Worm (Caenorhabditis elegans): ENCODE measurements around the gene K12H4.5.

Gene K12H4.5

DNA sequence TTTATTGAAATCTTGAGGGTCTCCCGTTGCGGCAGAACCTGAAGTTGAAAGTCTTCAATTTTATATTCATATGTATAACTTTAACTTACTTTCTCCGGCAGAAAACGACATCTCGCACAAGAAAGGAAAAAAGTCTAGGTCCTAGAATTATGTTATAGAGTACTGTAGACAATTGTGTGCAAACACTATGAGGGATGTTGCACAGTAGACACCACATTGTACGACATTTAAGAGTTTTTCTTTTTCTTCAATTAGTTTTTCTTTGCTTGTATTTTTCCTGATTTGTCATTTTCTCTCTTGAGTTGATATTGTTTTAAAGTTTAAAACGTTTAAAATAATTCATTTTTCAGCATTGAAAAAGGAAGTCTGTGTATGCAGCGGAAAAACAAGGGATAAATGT lies 41.1 kb downstream of the K12H4.5 start, which contains the start of the genes K06H7.7 and grp-1:
TSS of gene K06H7.7 (minus strand) at position 121 of the 400 bp plus-strand sequence.
TSS of gene grp-1 (plus strand) at position 351 of the 400 bp plus-strand sequence.
- TF ChIP-seq ama-1 (optimal IDR thresholded peaks at IDR 0.05) (no peak), ztf-4 (tag; optimal IDR thresholded peaks at IDR 0.05) (no peak), gmeb-1 (tag; optimal IDR thresholded peaks at IDR 0.05) (peak; percentile 74), Y55F3AM.14 (GFP tag; optimal IDR thresholded peaks at IDR 0.05) (no peak), sma-9 (GFP tag; optimal IDR thresholded peaks at IDR 0.05) (peak; percentile 45), sma-9 (tag; optimal IDR thresholded peaks at IDR 0.05) (no peak), ceh-82 (tag; optimal IDR thresholded peaks at IDR 0.05) (no peak), unc-55 (GFP tag; optimal IDR thresholded peaks at IDR 0.05) (peak; percentile 87), nhr-21 (tag; optimal IDR thresholded peaks at IDR 0.05) (peak; percentile 13), blmp-1 (tag; optimal IDR thresholded peaks at IDR 0.05; ENCODE audit: insufficient read depth) (no peak), snpc-4 (tag; optimal IDR thresholded peaks at IDR 0.05) (peak; percentile 16), sma-3 (GFP tag; optimal IDR thresholded peaks at IDR 0.05) (peak; percentile 37), crh-2 (tag; optimal IDR thresholded peaks at IDR 0.05) (peak; percentile 35), lsy-2 (tag; optimal IDR thresholded peaks at IDR 0.05) (peak; percentile 96 to 99), R02D3.7 (tag; optimal IDR thresholded peaks at IDR 0.05) (no peak), unc-39 (tag; optimal IDR thresholded peaks at IDR 0.05) (no peak), nhr-10 (tag; optimal IDR thresholded peaks at IDR 0.05) (no peak), nhr-129 (tag; optimal IDR thresholded peaks at IDR 0.05) (peak; percentile 63), nhr-77 (tag; optimal IDR thresholded peaks at IDR 0.05) (no peak), dmd-4 (tag; optimal IDR thresholded peaks at IDR 0.05) (no peak), unc-62 (GFP tag; optimal IDR thresholded peaks at IDR 0.05) (no peak), zag-1 (tag; optimal IDR thresholded peaks at IDR 0.05) (peak; percentile 11), ZK546.5 (tag; optimal IDR thresholded peaks at IDR 0.05) (no peak), nhr-6 (tag; optimal IDR thresholded peaks at IDR 0.05) (no peak), nhr-12 (tag; optimal IDR thresholded peaks at IDR 0.05) (no peak), nhr-25 (tag; optimal IDR thresholded peaks at IDR 0.05) (peak; percentile 46), C34F6.9 (tag; optimal IDR thresholded peaks at IDR 0.05) (peak; percentile 84), fos-1 (tag; optimal IDR thresholded peaks at IDR 0.05) (peak; percentile 27), ceh-16 (tag; optimal IDR thresholded peaks at IDR 0.05) (no peak)

DNA sequence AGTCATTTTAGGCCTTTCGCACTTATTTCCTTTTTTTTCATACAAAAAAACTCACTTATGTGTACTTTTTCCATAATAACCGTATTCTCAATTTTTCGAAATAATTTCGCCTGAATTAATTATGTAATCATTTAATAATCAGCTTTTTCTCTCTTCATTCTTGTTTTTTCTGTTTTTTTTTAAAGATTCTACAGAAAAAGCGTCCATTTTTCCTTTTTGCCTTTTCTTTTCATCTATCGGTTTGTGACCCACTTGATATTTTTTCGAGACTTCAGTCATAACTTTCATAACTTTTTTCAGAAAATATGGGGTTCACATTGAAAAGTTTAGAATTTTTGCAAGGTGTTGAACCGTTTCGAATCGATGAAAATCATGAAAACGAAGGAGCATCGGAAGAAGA lies 43.9 kb downstream of the K12H4.5 start, which contains the start of gene vms-1:
TSS of gene vms-1 (plus strand) at position 301 of the 400 bp plus-strand sequence.
- TF ChIP-seq skn-1 (tag; optimal IDR thresholded peaks at IDR 0.05) (no peak), aly-2 (tag; optimal IDR thresholded peaks at IDR 0.05) (no peak), gmeb-1 (tag; optimal IDR thresholded peaks at IDR 0.05) (no peak), sma-9 (GFP tag; optimal IDR thresholded peaks at IDR 0.05) (no peak), sma-9 (tag; optimal IDR thresholded peaks at IDR 0.05) (no peak), alr-1 (tag; optimal IDR thresholded peaks at IDR 0.05) (no peak), nhr-11 (tag; optimal IDR thresholded peaks at IDR 0.05) (no peak), peb-1 (tag; optimal IDR thresholded peaks at IDR 0.05) (no peak), elt-1 (tag; optimal IDR thresholded peaks at IDR 0.05) (no peak), ceh-82 (tag; optimal IDR thresholded peaks at IDR 0.05) (no peak), ztf-4 (tag; optimal IDR thresholded peaks at IDR 0.05) (no peak), dmd-4 (tag; optimal IDR thresholded peaks at IDR 0.05) (no peak)

DNA sequence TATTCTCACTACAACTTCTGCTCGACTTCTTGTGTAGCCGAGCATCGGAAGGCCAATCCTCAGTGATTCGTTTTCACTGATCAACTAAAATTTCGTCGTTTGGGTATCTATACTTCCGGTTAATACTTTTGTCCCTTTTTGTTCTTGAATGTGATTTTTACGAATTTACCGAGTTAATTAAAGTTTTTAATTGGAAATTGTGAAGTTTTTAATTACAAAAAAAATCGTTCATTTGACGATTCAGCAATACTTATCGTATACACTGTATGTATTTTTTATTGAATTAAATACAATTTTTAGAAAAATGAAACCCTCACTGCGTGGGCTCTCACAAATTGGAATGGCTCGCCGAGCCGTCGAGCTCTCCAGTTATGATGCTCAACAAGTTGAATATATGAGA lies 47.1 kb downstream of the K12H4.5 start, which contains the start of gene idi-1:
TSS of gene idi-1 (plus strand) at position 301 of the 400 bp plus-strand sequence.
- TF ChIP-seq sma-9 (GFP tag; optimal IDR thresholded peaks at IDR 0.05) (no peak), sma-9 (tag; optimal IDR thresholded peaks at IDR 0.05) (no peak), nhr-129 (tag; optimal IDR thresholded peaks at IDR 0.05) (no peak), elt-3 (tag; optimal IDR thresholded peaks at IDR 0.05) (no peak)

- TF ChIP-seq mdl-1 (tag; optimal IDR thresholded peaks at IDR 0.05) (no peak), nhr-10 (tag; optimal IDR thresholded peaks at IDR 0.05) (no peak), aly-2 (tag; optimal IDR thresholded peaks at IDR 0.05) (no peak), ztf-1 (GFP tag; conservative IDR thresholded peaks at IDR 0.05) (no peak), unc-39 (tag; optimal IDR thresholded peaks at IDR 0.05) (no peak), F13H6.1 (tag; optimal IDR thresholded peaks at IDR 0.05) (no peak), ZK546.5 (tag; optimal IDR thresholded peaks at IDR 0.05) (no peak), nhr-23 (tag; optimal IDR thresholded peaks at IDR 0.05) (no peak), ceh-82 (tag; optimal IDR thresholded peaks at IDR 0.05) (no peak), alr-1 (tag; optimal IDR thresholded peaks at IDR 0.05) (no peak), egl-27 (tag; optimal IDR thresholded peaks at IDR 0.05) (no peak), sma-9 (GFP tag; optimal IDR thresholded peaks at IDR 0.05) (no peak), sma-9 (tag; optimal IDR thresholded peaks at IDR 0.05) (no peak), nhr-77 (tag; optimal IDR thresholded peaks at IDR 0.05) (no peak), mbf-1 (tag; optimal IDR thresholded peaks at IDR 0.05) (no peak), nhr-11 (tag; optimal IDR thresholded peaks at IDR 0.05) (no peak), blmp-1 (tag; optimal IDR thresholded peaks at IDR 0.05; ENCODE audit: insufficient read depth) (no peak), unc-62 (GFP tag; optimal IDR thresholded peaks at IDR 0.05) (no peak), skn-1 (tag; optimal IDR thresholded peaks at IDR 0.05) (peak; percentile 28), lin-11 (tag; optimal IDR thresholded peaks at IDR 0.05) (no peak), ama-1 (optimal IDR thresholded peaks at IDR 0.05) (no peak), gmeb-1 (tag; optimal IDR thresholded peaks at IDR 0.05) (peak; percentile 45), Y55F3AM.14 (GFP tag; optimal IDR thresholded peaks at IDR 0.05) (no peak), elt-1 (tag; optimal IDR thresholded peaks at IDR 0.05) (no peak), lin-39 (tag; optimal IDR thresholded peaks at IDR 0.05) (no peak), fos-1 (tag; optimal IDR thresholded peaks at IDR 0.05) (peak; percentile 36), ztf-4 (tag; optimal IDR thresholded peaks at IDR 0.05) (peak; percentile 3), zag-1 (tag; optimal IDR thresholded peaks at IDR 0.05) (peak; percentile 31), ztf-11 (tag; optimal IDR thresholded peaks at IDR 0.05) (no peak), nhr-129 (tag; optimal IDR thresholded peaks at IDR 0.05) (peak; percentile 76)
Observed at ce11 chrIII:8093079-8093623, 48.9 kb downstream of the K12H4.5 start, which contains the start of gene K06H7.2. Gene K06H7.2 (plus strand): TSS chrIII:8093573.

All from whole organism, L2 larva.